Worm (Caenorhabditis elegans) whole organism, young adult: ENCODE results near the gene bath-20.

ENCODE experiments used
- B0035.1 ChIP-seq: sonication (generic microtip); optimal IDR thresholded peaks from 2 replicates; lab custom pipeline; 2016; ENCODE audit warnings: missing genetic modification characterization, mild to moderate bottlenecking, missing compliant biosample characterization, missing genotype, missing genetic modification reagents
- ama-1 ChIP-seq, 3 experiments: fragments of 150-350 bp in 1 of 3; sonication (generic microtip) in 2 of 3; optimal IDR thresholded peaks; 2 replicates each; lab custom pipeline; 2014 to 2018; ENCODE audit warnings: missing biosample characterization in 2 of 3, missing genetic modification characterization in 2 of 3, missing genetic modification reagents in 2 of 3
- bed-1 ChIP-seq: fragments of 200-800 bp; sonication (Bioruptor generic); IDR thresholded peaks from 2 replicates; pipeline ENCODE4 v1.3.6; 2022; ENCODE audit warnings: missing genetic modification reagents, missing genetic modification characterization, missing compliant biosample characterization
- ceh-27 ChIP-seq: fragments of 200-800 bp; sonication (Bioruptor generic); optimal IDR thresholded peaks from 2 replicates; lab custom pipeline; 2018; ENCODE audit warnings: mild to moderate bottlenecking, missing genetic modification characterization, moderate library complexity, missing compliant biosample characterization
- hmg-20 ChIP-seq: fragments of 200-800 bp; sonication (Bioruptor generic); IDR thresholded peaks from 2 replicates; pipeline ENCODE4 v1.3.6; 2022; ENCODE audit warnings: missing genetic modification reagents, missing genetic modification characterization, missing compliant biosample characterization
- unc-130 ChIP-seq: sonication (generic microtip); optimal IDR thresholded peaks from 2 replicates; lab custom pipeline; 2016; ENCODE audit warnings: missing genetic modification reagents, missing genetic modification characterization, missing compliant biosample characterization

DNA sequence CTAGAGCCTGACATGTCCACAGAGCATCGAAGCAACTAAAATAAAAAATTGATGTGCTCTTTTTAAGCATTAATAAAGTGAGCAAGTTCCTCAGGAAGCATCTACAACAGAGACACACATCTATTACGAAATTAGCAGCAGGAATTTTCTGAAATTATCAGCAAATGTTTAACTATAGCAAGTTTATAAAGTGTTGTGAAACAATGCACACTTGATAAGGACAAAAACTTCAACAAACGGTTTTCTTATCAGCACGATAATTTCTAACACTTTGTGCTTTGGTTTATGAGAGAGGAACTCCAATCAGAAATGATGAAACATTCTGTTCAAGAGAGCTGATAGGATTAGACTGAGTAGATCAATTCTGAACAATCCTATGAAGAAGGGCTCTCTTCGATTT, 48.3 kb upstream of the bath-20 start, which contains the start of gene trpl-5:
- TF ChIP-seq B0035.1 (tag; lab: Kevin White, UChicago) (no peak), hmg-20 (GFP tag; lab: Robert Waterston, UW) (no peak), ama-1 (optimal IDR thresholded peaks at IDR 0.05; lab: Kevin White, UChicago) (no peak), ama-1 (GFP tag; optimal IDR thresholded peaks at IDR 0.05; lab: Kevin White, UChicago) (no peak), unc-130 (no peak), bed-1 (GFP tag; lab: Robert Waterston, UW) (no peak), ceh-27 (GFP tag; lab: Kevin White, UChicago) (no peak)
